Worm (Caenorhabditis elegans): Measurements from ENCODE around the gene pccb-1.

The pccb-1 gene

DNA sequence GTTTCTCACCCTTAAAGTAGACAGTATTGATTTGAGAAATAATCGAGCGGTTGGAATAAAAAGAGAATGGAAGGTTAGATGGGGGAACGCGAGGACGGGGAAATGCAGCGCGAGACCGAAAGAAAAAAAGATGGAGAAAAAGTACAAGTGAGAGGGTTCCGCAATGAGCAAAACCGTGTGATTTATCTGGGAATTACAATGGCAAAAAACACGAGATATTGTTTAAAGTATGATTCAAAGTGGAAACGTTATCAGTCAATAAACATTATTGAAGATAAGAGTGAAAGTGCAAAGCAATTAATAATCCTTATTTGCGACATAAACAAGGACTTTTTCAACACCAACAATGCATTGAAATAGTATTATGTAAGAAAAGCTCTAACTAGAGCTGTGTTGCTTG, 12.8 kb downstream of the pccb-1 start, which contains the start of gene ztf-13 (continued):
- TF ChIP-seq zfp-3 (GFP tag; conservative IDR thresholded peaks at IDR 0.05), result no peak
- no peak for TF ChIP-seq dmd-9 (GFP tag; IDR thresholded peaks at IDR 0.05)
- no peak for TF ChIP-seq Y5F2A.4 (GFP tag; optimal IDR thresholded peaks at IDR 0.05)
- TF ChIP-seq Y75B8A.6 (GFP tag; IDR thresholded peaks at IDR 0.05), result no peak
- no peak for TF ChIP-seq unc-130 (GFP tag; optimal IDR thresholded peaks at IDR 0.05)
- no peak for TF ChIP-seq cey-2 (tag; optimal IDR thresholded peaks at IDR 0.05; ENCODE audit: borderline replicate concordance, insufficient read depth)
- TF ChIP-seq ZK546.5 (tag; optimal IDR thresholded peaks at IDR 0.05), result no peak
- TF ChIP-seq spr-3 (GFP tag; optimal IDR thresholded peaks at IDR 0.05), result no peak
- TF ChIP-seq arid-1 (GFP tag; conservative IDR thresholded peaks at IDR 0.05), result no peak
- TF ChIP-seq spr-1 (tag; optimal IDR thresholded peaks at IDR 0.05), result no peak
- TF ChIP-seq ces-1 (GFP tag; optimal IDR thresholded peaks at IDR 0.05), result no peak
- TF ChIP-seq D1046.2 (GFP tag; IDR thresholded peaks at IDR 0.05), result no peak
- TF ChIP-seq pqm-1 (tag; optimal IDR thresholded peaks at IDR 0.05), result peak; percentile 39
- no peak for TF ChIP-seq ZK337.2 (GFP tag; IDR thresholded peaks at IDR 0.05)
- TF ChIP-seq dmd-8 (GFP tag; IDR thresholded peaks at IDR 0.05), result no peak
- peak in 1 of 2 experiments; percentile 62 for TF ChIP-seq mdl-1 (tag; optimal IDR thresholded peaks at IDR 0.05)
- TF ChIP-seq mes-2 (tag; optimal IDR thresholded peaks at IDR 0.05; ENCODE audit: poor library complexity, severe bottlenecking), result no peak
- no peak for TF ChIP-seq vab-7 (GFP tag; IDR thresholded peaks at IDR 0.05)
- TF ChIP-seq nhr-76 (tag; optimal IDR thresholded peaks at IDR 0.05), result no peak
- no peak for TF ChIP-seq mxl-3 (GFP tag; optimal IDR thresholded peaks at IDR 0.05)
- no peak for TF ChIP-seq unc-39 (tag; optimal IDR thresholded peaks at IDR 0.05)
- no peak for TF ChIP-seq fos-1 (tag; optimal IDR thresholded peaks at IDR 0.05)
- no peak for TF ChIP-seq F44E2.7 (GFP tag; IDR thresholded peaks at IDR 0.05)
- TF ChIP-seq skn-1 (tag; optimal IDR thresholded peaks at IDR 0.05), result no peak
- TF ChIP-seq aha-1 (tag), result peak; percentile 67
- no peak for TF ChIP-seq F26F4.8 (GFP tag; conservative IDR thresholded peaks at IDR 0.05)
- TF ChIP-seq sdz-12 (GFP tag; optimal IDR thresholded peaks at IDR 0.05), result no peak
- TF ChIP-seq daf-16 (GFP tag; optimal IDR thresholded peaks at IDR 0.05), result no peak
- peak; percentile 99 for TF ChIP-seq daf-16 (tag; optimal IDR thresholded peaks at IDR 0.05)
- TF ChIP-seq lin-15B (tag; optimal IDR thresholded peaks at IDR 0.05), result no peak
- TF ChIP-seq ceh-82 (tag; optimal IDR thresholded peaks at IDR 0.05), result no peak
- no peak for TF ChIP-seq tag-97 (GFP tag; IDR thresholded peaks at IDR 0.05)
- TF ChIP-seq ztf-11 (tag; optimal IDR thresholded peaks at IDR 0.05), result no peak
- TF ChIP-seq R02D3.7 (tag; optimal IDR thresholded peaks at IDR 0.05), result no peak
- TF ChIP-seq lsy-2 (tag; optimal IDR thresholded peaks at IDR 0.05), result peak in 1 of 2 experiments; percentile 12
- TF ChIP-seq daf-12 (tag; optimal IDR thresholded peaks at IDR 0.05), result no peak
- TF ChIP-seq T26A8.4 (GFP tag; IDR thresholded peaks at IDR 0.05), result no peak
- TF ChIP-seq hmg-1.1 (GFP tag; IDR thresholded peaks at IDR 0.05), result no peak
- no peak for TF ChIP-seq tra-1 (GFP tag; IDR thresholded peaks at IDR 0.05)
- TF ChIP-seq pha-4 (GFP tag; IDR thresholded peaks at IDR 0.05), result no peak
- TF ChIP-seq pha-4 (tag; optimal IDR thresholded peaks at IDR 0.05), result no peak
- peak in 1 of 2 experiments; percentile 79 for TF ChIP-seq unc-62 (GFP tag; optimal IDR thresholded peaks at IDR 0.05 in 1 of 2)
- no peak for TF ChIP-seq unc-62 (tag; optimal IDR thresholded peaks at IDR 0.05)
- no peak for TF ChIP-seq F10B5.3 (tag; optimal IDR thresholded peaks at IDR 0.05)
- no peak for TF ChIP-seq fkh-10 (GFP tag; optimal IDR thresholded peaks at IDR 0.05)
- no peak for TF ChIP-seq nhr-42 (GFP tag; IDR thresholded peaks at IDR 0.05)
- TF ChIP-seq snpc-4 (tag; optimal IDR thresholded peaks at IDR 0.05), result no peak
- no peak for TF ChIP-seq nhr-102 (tag; optimal IDR thresholded peaks at IDR 0.05)
- peak; percentile 67 for TF ChIP-seq nhr-28 (tag; optimal IDR thresholded peaks at IDR 0.05)
- no peak for TF ChIP-seq ceh-62 (tag; optimal IDR thresholded peaks at IDR 0.05)
- no peak for TF ChIP-seq rbr-2 (tag; optimal IDR thresholded peaks at IDR 0.05)
- TF ChIP-seq nhr-111 (GFP tag; optimal IDR thresholded peaks at IDR 0.05), result no peak
- TF ChIP-seq madf-5 (GFP tag; IDR thresholded peaks at IDR 0.05), result no peak
- TF ChIP-seq ztf-7 (tag; optimal IDR thresholded peaks at IDR 0.05), result peak; percentile 14
